Fruit fly (Drosophila melanogaster) whole organism, adult: Measurements from ENCODE around the gene Pex16.

Source experiments
- CG14711 ChIP-seq: fragments of 200-800 bp; sonication (Bioruptor generic); optimal IDR thresholded peaks from 2 replicates; lab custom pipeline; 2018; ENCODE audit warnings: missing biosample characterization, mild to moderate bottlenecking, missing genetic modification characterization, moderate library complexity
- CG33017 ChIP-seq: fragments of 200-800 bp; sonication (Bioruptor generic); optimal IDR thresholded peaks from 2 replicates; lab custom pipeline; 2018; ENCODE audit warnings: missing biosample characterization, mild to moderate bottlenecking, missing genetic modification characterization, moderate library complexity
- Crg-1 ChIP-seq: fragments of 200-800 bp; sonication (Bioruptor generic); optimal IDR thresholded peaks from 2 replicates; lab custom pipeline; 2016; ENCODE audit warnings: missing biosample characterization, missing genetic modification characterization
- cnc ChIP-seq, 2 experiments: fragments of >200 bp; optimal IDR thresholded peaks; 2 replicates each; lab custom pipeline; 2017
- kay ChIP-seq: fragments of 200-800 bp; sonication (Bioruptor generic); peaks from one replicate; lab custom pipeline; 2016; ENCODE audit warnings: missing biosample characterization, missing genetic modification characterization, borderline replicate concordance
- pad ChIP-seq: fragments of 200-800 bp; sonication (Bioruptor generic); optimal IDR thresholded peaks from 3 replicates; lab custom pipeline; 2017; ENCODE audit warnings: missing biosample characterization, missing genetic modification characterization, mild to moderate bottlenecking, moderate library complexity, missing genetic modification reagents
- toe ChIP-seq: fragments of 200-800 bp; sonication (Bioruptor generic); optimal IDR thresholded peaks from 2 replicates; lab custom pipeline; 2016; ENCODE audit warnings: missing biosample characterization, missing genetic modification characterization

dm6 chr3L:20796757-20797156, 18.7 kb upstream of the Pex16 start:
- TF ChIP-seq pad (GFP tag; lab: Kevin White, UChicago) (no peak), CG33017 (tag; lab: Kevin White, UChicago) (no peak), CG14711 (tag; lab: Kevin White, UChicago) (no peak), kay (GFP tag; lab: Kevin White, UChicago) (no peak), Crg-1 (GFP tag; lab: Kevin White, UChicago) (no peak), toe (GFP tag; lab: Kevin White, UChicago) (no peak), cnc (optimal IDR thresholded peaks at IDR 0.05; lab: Kevin White, UChicago) (no peak)
